ENCODE assay signal across 1 fruit fly cellular context in the genomic region with DNA sequence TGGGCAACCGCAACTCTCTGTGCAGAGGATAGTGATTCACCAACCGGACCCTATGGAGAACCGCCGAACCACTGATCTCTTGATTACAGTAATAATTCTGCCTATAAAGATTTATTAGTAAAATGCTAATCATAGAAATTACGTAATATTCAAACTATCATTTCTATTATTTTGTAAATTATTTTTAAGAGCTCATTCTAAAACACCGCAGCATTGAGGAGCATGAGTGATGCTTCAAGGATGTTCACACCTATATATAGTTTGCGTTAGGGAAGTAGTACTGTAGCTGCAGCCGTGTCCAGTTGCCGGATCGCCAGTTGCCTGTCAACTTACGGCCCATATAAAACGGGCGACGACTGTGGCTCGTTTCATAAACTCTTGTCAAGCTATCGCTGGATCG.
TF ChIP-seq lines count a peak whose summit lies in the region.

No protein-coding gene starts in this region.

TF ChIP-seq in whole organism, prepupa, 60 proteins besides CTCF, POLR2A, EP300 and RAD21 (continued from another document):
- no peak for TF ChIP-seq esn (GFP tag; optimal IDR thresholded peaks at IDR 0.05; lab: Kevin White, UChicago)
- no peak for TF ChIP-seq Hr39 (GFP tag; optimal IDR thresholded peaks at IDR 0.05; lab: Kevin White, UChicago)
- TF ChIP-seq CG8632 (GFP tag; optimal IDR thresholded peaks at IDR 0.05; lab: Kevin White, UChicago): peak; percentile 31
- peak; percentile 68 for TF ChIP-seq CG1621 (tag; optimal IDR thresholded peaks at IDR 0.05; lab: Kevin White, UChicago)
- no peak for TF ChIP-seq CG11762 (GFP tag; optimal IDR thresholded peaks at IDR 0.05; lab: Kevin White, UChicago; ENCODE audit: insufficient read depth)
- peak in 1 of 2 experiments; percentile 15 for TF ChIP-seq salr (GFP tag; optimal IDR thresholded peaks at IDR 0.05; lab: Kevin White, UChicago)
- 0 out of 3 replicates have a peak, but pooled peaks have one; percentile 15 for TF ChIP-seq eg (GFP tag; IDR thresholded peaks at IDR 0.05; lab: Robert Waterston, UW)
- TF ChIP-seq Ets21C (GFP tag; optimal IDR thresholded peaks at IDR 0.05; lab: Kevin White, UChicago): no peak
- TF ChIP-seq CG4318 (GFP tag; optimal IDR thresholded peaks at IDR 0.05; lab: Kevin White, UChicago): peak; percentile 18
- peak; percentile 53 for TF ChIP-seq net (GFP tag; optimal IDR thresholded peaks at IDR 0.05; lab: Kevin White, UChicago)
- no peak for TF ChIP-seq Hr38 (GFP tag; optimal IDR thresholded peaks at IDR 0.05; lab: Kevin White, UChicago)
- peak; percentile 15 for TF ChIP-seq CG6276 (GFP tag; optimal IDR thresholded peaks at IDR 0.05; lab: Kevin White, UChicago)
- no peak for TF ChIP-seq Blimp-1 (GFP tag; optimal IDR thresholded peaks at IDR 0.05; lab: Kevin White, UChicago)
- peak; percentile 63 for TF ChIP-seq dsx (GFP tag; optimal IDR thresholded peaks at IDR 0.05; lab: Kevin White, UChicago; ENCODE audit: poor library complexity, severe bottlenecking)
- no peak for TF ChIP-seq svp (GFP tag; lab: Kevin White, UChicago)
- TF ChIP-seq vri (GFP tag; optimal IDR thresholded peaks at IDR 0.05; lab: Kevin White, UChicago): no peak
- peak in 1 of 2 experiments; percentile 59 for TF ChIP-seq ss (GFP tag; optimal IDR thresholded peaks at IDR 0.05; lab: Kevin White, UChicago)
- peak; percentile 55 for TF ChIP-seq Hr4 (GFP tag; optimal IDR thresholded peaks at IDR 0.05; lab: Kevin White, UChicago)
- no peak for TF ChIP-seq CG11294 (GFP tag; IDR thresholded peaks at IDR 0.05; lab: Robert Waterston, UW)
- TF ChIP-seq CG16779 (tag; optimal IDR thresholded peaks at IDR 0.05; lab: Kevin White, UChicago): no peak
- peak; percentile 32; the same call in 1 of the 2 replicates for TF ChIP-seq Gug (GFP tag; IDR thresholded peaks at IDR 0.05; lab: Robert Waterston, UW)
- TF ChIP-seq CG10631 (GFP tag; optimal IDR thresholded peaks at IDR 0.05; lab: Kevin White, UChicago): peak; percentile 58
- TF ChIP-seq CG8319 (GFP tag; optimal IDR thresholded peaks at IDR 0.05; lab: Kevin White, UChicago): no peak
- TF ChIP-seq CG3032 (tag; optimal IDR thresholded peaks at IDR 0.05; lab: Kevin White, UChicago): peak; percentile 60
- TF ChIP-seq cyc (GFP tag; optimal IDR thresholded peaks at IDR 0.05; lab: Kevin White, UChicago): no peak
- no peak for TF ChIP-seq Smox (GFP tag; optimal IDR thresholded peaks at IDR 0.05; lab: Kevin White, UChicago)
- peak; percentile 47 for TF ChIP-seq CG10669 (GFP tag; optimal IDR thresholded peaks at IDR 0.05; lab: Kevin White, UChicago)
- TF ChIP-seq CG9139 (GFP tag; optimal IDR thresholded peaks at IDR 0.05; lab: Kevin White, UChicago): no peak
- no peak for TF ChIP-seq Sox15 (GFP tag; optimal IDR thresholded peaks at IDR 0.05; lab: Kevin White, UChicago)
- TF ChIP-seq Sox14 (GFP tag; optimal IDR thresholded peaks at IDR 0.05; lab: Kevin White, UChicago): peak; percentile 10
- TF ChIP-seq acj6 (GFP tag; optimal IDR thresholded peaks at IDR 0.05; lab: Kevin White, UChicago): peak; percentile 33
- no peak for TF ChIP-seq lz (GFP tag; optimal IDR thresholded peaks at IDR 0.05; lab: Kevin White, UChicago)
- no peak for TF ChIP-seq CG15336 (GFP tag; IDR thresholded peaks at IDR 0.05; lab: Robert Waterston, UW)
- no peak for TF ChIP-seq CG11902 (GFP tag; optimal IDR thresholded peaks at IDR 0.05; lab: Kevin White, UChicago)
